Worm (Caenorhabditis elegans) whole organism, late embryonic: Measurements from ENCODE around the gene mrps-28.

Source experiments
- F13H6.1 ChIP-seq: sonication (generic microtip); optimal IDR thresholded peaks from 2 replicates; lab custom pipeline; 2016; ENCODE audit warnings: missing genetic modification characterization, missing compliant biosample characterization
- ceh-48 ChIP-seq: sonication (generic microtip); optimal IDR thresholded peaks from 2 replicates; lab custom pipeline; 2016; ENCODE audit warnings: missing genetic modification characterization, inconsistent platforms, missing compliant biosample characterization

ce11 chrV:19610118-19610707 lies 33.8 kb upstream of the mrps-28 start:
- TF ChIP-seq ceh-48 (tag; lab: Kevin White, UChicago): no peak
- no peak for TF ChIP-seq F13H6.1 (tag; lab: Kevin White, UChicago)
